ENCODE assay signal across 1 fruit fly cellular context in the genomic region with DNA sequence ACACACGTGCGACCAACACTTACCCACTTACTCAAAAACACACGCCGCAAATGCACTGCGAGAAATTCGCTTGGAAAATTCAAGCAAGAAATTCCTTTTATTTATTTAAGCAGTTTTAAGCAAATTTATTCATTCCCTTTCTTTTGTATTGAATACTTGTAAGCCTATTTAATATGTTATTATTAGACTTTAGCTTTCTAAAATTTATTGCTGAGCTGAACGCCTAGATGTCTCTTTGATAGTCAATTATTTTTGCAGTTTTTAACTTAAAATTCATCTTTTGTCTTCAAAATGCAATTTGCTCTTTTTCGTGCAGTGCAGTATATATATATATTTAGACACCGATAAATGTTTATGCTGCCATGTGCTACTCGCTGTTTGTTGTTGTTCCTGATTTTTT.
TF ChIP-seq lines count a peak whose summit lies in the region.

No protein-coding gene starts in this region.

TF ChIP-seq in whole organism, embryonic, 481 proteins besides CTCF, POLR2A, EP300 and RAD21 (continued from another document and continues in another):
- TF ChIP-seq so (GFP tag; IDR thresholded peaks at IDR 0.05; lab: Robert Waterston, UW), result peak; percentile 75; the same call in 2 of the 3 replicates
- no peak for TF ChIP-seq hbn (GFP tag; IDR thresholded peaks at IDR 0.05; lab: Robert Waterston, UW; ENCODE audit: partially characterized antibody)
- peak; percentile 47 for TF ChIP-seq Vsx1 (GFP tag; optimal IDR thresholded peaks at IDR 0.05; lab: Kevin White, UChicago)
- no peak for TF ChIP-seq Ets97D (GFP tag; optimal IDR thresholded peaks at IDR 0.05; lab: Kevin White, UChicago)
- no peak for TF ChIP-seq CG7745 (tag; optimal IDR thresholded peaks at IDR 0.05; lab: Kevin White, UChicago)
- TF ChIP-seq Lpt (GFP tag; optimal IDR thresholded peaks at IDR 0.05; lab: Kevin White, UChicago), result no peak
- no peak for TF ChIP-seq pzg (GFP tag; optimal IDR thresholded peaks at IDR 0.05; lab: Kevin White, UChicago)
- peak; percentile 33 for TF ChIP-seq eyg (GFP tag; optimal IDR thresholded peaks at IDR 0.05; lab: Kevin White, UChicago)
- no peak for TF ChIP-seq CG14860 (GFP tag; IDR thresholded peaks at IDR 0.05; lab: Robert Waterston, UW; ENCODE audit: partially characterized antibody)
- peak; percentile 59 for TF ChIP-seq CG15696 (tag; optimal IDR thresholded peaks at IDR 0.05; lab: Kevin White, UChicago)
- no peak for TF ChIP-seq ftz-f1 (GFP tag; optimal IDR thresholded peaks at IDR 0.05; lab: Kevin White, UChicago)
- TF ChIP-seq pros (GFP tag; optimal IDR thresholded peaks at IDR 0.05; lab: Kevin White, UChicago), result no peak
- TF ChIP-seq NfI (GFP tag; optimal IDR thresholded peaks at IDR 0.05; lab: Kevin White, UChicago), result peak; percentile 85
- peak; percentile 44; the same call in 1 of the 2 replicates for TF ChIP-seq ttk (GFP tag; IDR thresholded peaks at IDR 0.05; lab: Robert Waterston, UW)
- TF ChIP-seq ci (GFP tag; IDR thresholded peaks at IDR 0.05; lab: Robert Waterston, UW), result peak; percentile 56; the same call in 1 of the 3 replicates
- TF ChIP-seq Lim3 (GFP tag; IDR thresholded peaks at IDR 0.05; lab: Robert Waterston, UW), result no peak
- no peak for TF ChIP-seq CG16779 (GFP tag; IDR thresholded peaks at IDR 0.05; lab: Robert Waterston, UW)
- peak; percentile 65 for TF ChIP-seq CG6654 (GFP tag; optimal IDR thresholded peaks at IDR 0.05; lab: Kevin White, UChicago)
- TF ChIP-seq Doc3 (GFP tag; IDR thresholded peaks at IDR 0.05; lab: Robert Waterston, UW; ENCODE audit: partially characterized antibody), result no peak
- 0 out of 2 replicates have a peak, but pooled peaks have one; percentile 12 for TF ChIP-seq ro (GFP tag; IDR thresholded peaks at IDR 0.05; lab: Robert Waterston, UW)
- TF ChIP-seq prd (optimal IDR thresholded peaks at IDR 0.05; lab: Kevin White, UChicago), result no peak
- TF ChIP-seq prd (GFP tag; IDR thresholded peaks at IDR 0.05; lab: Robert Waterston, UW), result peak; percentile 65
- TF ChIP-seq CG2712 (tag; optimal IDR thresholded peaks at IDR 0.05; lab: Kevin White, UChicago), result peak; percentile 86
- no peak for TF ChIP-seq CG10959 (GFP tag; IDR thresholded peaks at IDR 0.05; lab: Robert Waterston, UW)
- TF ChIP-seq CG6813 (GFP tag; optimal IDR thresholded peaks at IDR 0.05; lab: Kevin White, UChicago), result peak; percentile 65
- TF ChIP-seq E2f2 (GFP tag; IDR thresholded peaks at IDR 0.05; lab: Robert Waterston, UW), result peak; percentile 47; the same call in 1 of the 2 replicates
- no peak for TF ChIP-seq Bgb (GFP tag; IDR thresholded peaks at IDR 0.05; lab: Robert Waterston, UW; ENCODE audit: partially characterized antibody)
- peak; percentile 42 for TF ChIP-seq CG6854 (GFP tag; optimal IDR thresholded peaks at IDR 0.05; lab: Kevin White, UChicago)
- TF ChIP-seq toy (GFP tag; IDR thresholded peaks at IDR 0.05; lab: Robert Waterston, UW), result no peak
- TF ChIP-seq gro (GFP tag; optimal IDR thresholded peaks at IDR 0.05; lab: Kevin White, UChicago), result no peak
- peak; percentile 31 for TF ChIP-seq Myb (GFP tag; optimal IDR thresholded peaks at IDR 0.05; lab: Kevin White, UChicago)
- no peak for TF ChIP-seq CG12769 (tag; optimal IDR thresholded peaks at IDR 0.05; lab: Kevin White, UChicago)
- TF ChIP-seq trem (tag; optimal IDR thresholded peaks at IDR 0.05; lab: Kevin White, UChicago), result peak; percentile 75
- TF ChIP-seq zfh1 (GFP tag; IDR thresholded peaks at IDR 0.05; lab: Robert Waterston, UW), result no peak
- peak; percentile 63; the same call in 1 of the 2 replicates for TF ChIP-seq klu (GFP tag; IDR thresholded peaks at IDR 0.05; lab: Robert Waterston, UW)
- peak; percentile 49 for TF ChIP-seq Fer2 (tag; optimal IDR thresholded peaks at IDR 0.05; lab: Kevin White, UChicago)
- TF ChIP-seq dmrt11E (tag; optimal IDR thresholded peaks at IDR 0.05; lab: Kevin White, UChicago), result peak; percentile 70
- peak; percentile 85 for TF ChIP-seq lab (GFP tag; optimal IDR thresholded peaks at IDR 0.05; lab: Kevin White, UChicago)
- peak; percentile 49 for TF ChIP-seq CG15514 (GFP tag; optimal IDR thresholded peaks at IDR 0.05; lab: Kevin White, UChicago)
- no peak for TF ChIP-seq Scr (GFP tag; IDR thresholded peaks at IDR 0.05; lab: Robert Waterston, UW; ENCODE audit: partially characterized antibody)
- no peak for TF ChIP-seq NFAT (GFP tag; IDR thresholded peaks at IDR 0.05; lab: Robert Waterston, UW)
- peak in 1 of 3 experiments; percentile 83 for TF ChIP-seq lola (GFP tag; optimal IDR thresholded peaks at IDR 0.05; lab: Kevin White, UChicago)
- peak; percentile 63 for TF ChIP-seq salm (tag; optimal IDR thresholded peaks at IDR 0.05; lab: Kevin White, UChicago)
- TF ChIP-seq B-H2 (GFP tag; optimal IDR thresholded peaks at IDR 0.05; lab: Kevin White, UChicago), result peak; percentile 42
- TF ChIP-seq CG14667 (GFP tag; IDR thresholded peaks at IDR 0.05; lab: Robert Waterston, UW), result peak; percentile 56; the same call in 1 of the 2 replicates
- TF ChIP-seq Kr (GFP tag; optimal IDR thresholded peaks at IDR 0.05; lab: Kevin White, UChicago), result no peak
- peak; percentile 54 for TF ChIP-seq vfl (GFP tag; optimal IDR thresholded peaks at IDR 0.05; lab: Kevin White, UChicago)
- TF ChIP-seq CG6272 (GFP tag; IDR thresholded peaks at IDR 0.05; lab: Robert Waterston, UW), result 0 out of 2 replicates have a peak, but pooled peaks have one; percentile 27
- no peak for TF ChIP-seq crol (GFP tag; IDR thresholded peaks at IDR 0.05; lab: Robert Waterston, UW)
- TF ChIP-seq Dll (GFP tag; IDR thresholded peaks at IDR 0.05; lab: Robert Waterston, UW; ENCODE audit: partially characterized antibody), result no peak
- no peak for TF ChIP-seq CG4360 (GFP tag; IDR thresholded peaks at IDR 0.05; lab: Robert Waterston, UW)
- TF ChIP-seq BEAF-32 (GFP tag; optimal IDR thresholded peaks at IDR 0.05; lab: Kevin White, UChicago), result no peak
- TF ChIP-seq usp (GFP tag; optimal IDR thresholded peaks at IDR 0.05; lab: Kevin White, UChicago), result no peak
- no peak for TF ChIP-seq CG8478 (optimal IDR thresholded peaks at IDR 0.05; lab: Kevin White, UChicago)
- no peak for TF ChIP-seq CG15479 (GFP tag; optimal IDR thresholded peaks at IDR 0.05; lab: Kevin White, UChicago)
- peak in 1 of 2 experiments; percentile 90 for TF ChIP-seq eve (GFP tag; optimal IDR thresholded peaks at IDR 0.05; lab: Kevin White, UChicago)
- TF ChIP-seq gt (GFP tag; IDR thresholded peaks at IDR 0.05; lab: Robert Waterston, UW), result no peak
- peak; percentile 75 for TF ChIP-seq Camta (GFP tag; optimal IDR thresholded peaks at IDR 0.05; lab: Kevin White, UChicago)
- TF ChIP-seq pfk (GFP tag; optimal IDR thresholded peaks at IDR 0.05; lab: Kevin White, UChicago), result no peak
- peak; percentile 55; the same call in 1 of the 3 replicates for TF ChIP-seq ken (GFP tag; IDR thresholded peaks at IDR 0.05; lab: Robert Waterston, UW)
- TF ChIP-seq ham (GFP tag; IDR thresholded peaks at IDR 0.05; lab: Robert Waterston, UW), result no peak
- TF ChIP-seq seq (GFP tag; IDR thresholded peaks at IDR 0.05; lab: Robert Waterston, UW), result peak; percentile 67
- peak; percentile 70 for TF ChIP-seq CG30431 (GFP tag; optimal IDR thresholded peaks at IDR 0.05; lab: Kevin White, UChicago)
- TF ChIP-seq da (GFP tag; optimal IDR thresholded peaks at IDR 0.05; lab: Kevin White, UChicago), result no peak
- TF ChIP-seq CG17829 (tag; optimal IDR thresholded peaks at IDR 0.05; lab: Kevin White, UChicago), result peak; percentile 85
- peak; percentile 87 for TF ChIP-seq bcd (GFP tag; optimal IDR thresholded peaks at IDR 0.05; lab: Kevin White, UChicago)
- TF ChIP-seq CG8944 (GFP tag; optimal IDR thresholded peaks at IDR 0.05; lab: Kevin White, UChicago), result peak; percentile 71
- TF ChIP-seq TFAM (GFP tag; optimal IDR thresholded peaks at IDR 0.05; lab: Kevin White, UChicago), result no peak
- no peak for TF ChIP-seq CG16813 (GFP tag; IDR thresholded peaks at IDR 0.05; lab: Robert Waterston, UW; ENCODE audit: partially characterized antibody)
- peak; percentile 62 for TF ChIP-seq CG12744 (GFP tag; optimal IDR thresholded peaks at IDR 0.05; lab: Kevin White, UChicago)
- peak; percentile 59 for TF ChIP-seq CG18764 (GFP tag; optimal IDR thresholded peaks at IDR 0.05; lab: Kevin White, UChicago)
- peak; percentile 27 for TF ChIP-seq Jarid2 (GFP tag; optimal IDR thresholded peaks at IDR 0.05; lab: Kevin White, UChicago)
- TF ChIP-seq Hsf (GFP tag; optimal IDR thresholded peaks at IDR 0.05; lab: Kevin White, UChicago), result peak; percentile 83
- peak; percentile 29 for TF ChIP-seq CrebB (tag; optimal IDR thresholded peaks at IDR 0.05; lab: Kevin White, UChicago)
- no peak for TF ChIP-seq ERR (GFP tag; optimal IDR thresholded peaks at IDR 0.05; lab: Kevin White, UChicago)
- peak; percentile 89 for TF ChIP-seq grau (tag; optimal IDR thresholded peaks at IDR 0.05; lab: Kevin White, UChicago)
- peak; percentile 92 for TF ChIP-seq CoRest (tag; optimal IDR thresholded peaks at IDR 0.05; lab: Kevin White, UChicago)
- peak; percentile 15 for TF ChIP-seq CG3995 (GFP tag; optimal IDR thresholded peaks at IDR 0.05; lab: Kevin White, UChicago)
- TF ChIP-seq en (GFP tag; optimal IDR thresholded peaks at IDR 0.05; lab: Kevin White, UChicago), result peak; percentile 43
- peak; percentile 67 for TF ChIP-seq CG10654 (GFP tag; optimal IDR thresholded peaks at IDR 0.05; lab: Kevin White, UChicago)
- peak; percentile 69 for TF ChIP-seq CG15601 (tag; optimal IDR thresholded peaks at IDR 0.05; lab: Kevin White, UChicago)
- TF ChIP-seq twi (tag; optimal IDR thresholded peaks at IDR 0.05; lab: Kevin White, UChicago), result peak; percentile 81
- 0 out of 3 replicates have a peak, but pooled peaks have one; percentile 34 for TF ChIP-seq CG6175 (GFP tag; IDR thresholded peaks at IDR 0.05; lab: Robert Waterston, UW)
- TF ChIP-seq Spps (tag; optimal IDR thresholded peaks at IDR 0.05; lab: Kevin White, UChicago), result peak; percentile 73
- peak; percentile 19 for TF ChIP-seq fd64A (GFP tag; optimal IDR thresholded peaks at IDR 0.05; lab: Kevin White, UChicago)
- TF ChIP-seq run (tag; optimal IDR thresholded peaks at IDR 0.05; lab: Kevin White, UChicago), result peak; percentile 61
- no peak for TF ChIP-seq CG1832 (GFP tag; optimal IDR thresholded peaks at IDR 0.05; lab: Kevin White, UChicago)
- TF ChIP-seq Sin3A (optimal IDR thresholded peaks at IDR 0.05; lab: Kevin White, UChicago), result no peak
- TF ChIP-seq danr (GFP tag; IDR thresholded peaks at IDR 0.05; lab: Robert Waterston, UW), result peak; percentile 49
- peak; percentile 55; the same call in 1 of the 2 replicates for TF ChIP-seq CG32532 (GFP tag; IDR thresholded peaks at IDR 0.05; lab: Robert Waterston, UW)
- peak; percentile 86 for TF ChIP-seq dmrt99B (tag; optimal IDR thresholded peaks at IDR 0.05; lab: Kevin White, UChicago)
- peak; percentile 88 for TF ChIP-seq CG31441 (GFP tag; IDR thresholded peaks at IDR 0.05; lab: Robert Waterston, UW)
- peak; percentile 48 for TF ChIP-seq zf30C (GFP tag; optimal IDR thresholded peaks at IDR 0.05; lab: Kevin White, UChicago)
- peak; percentile 66 for TF ChIP-seq CG12219 (GFP tag; optimal IDR thresholded peaks at IDR 0.05; lab: Kevin White, UChicago)
- TF ChIP-seq Awh (GFP tag; IDR thresholded peaks at IDR 0.05; lab: Robert Waterston, UW), result no peak
- peak; percentile 56 to 88 for TF ChIP-seq Hr51 (GFP tag; optimal IDR thresholded peaks at IDR 0.05; lab: Kevin White, UChicago)
- no peak for TF ChIP-seq lbe (GFP tag; optimal IDR thresholded peaks at IDR 0.05; lab: Kevin White, UChicago)
- TF ChIP-seq Side (GFP tag; optimal IDR thresholded peaks at IDR 0.05; lab: Kevin White, UChicago), result peak; percentile 66
- TF ChIP-seq ind (GFP tag; optimal IDR thresholded peaks at IDR 0.05; lab: Kevin White, UChicago), result peak; percentile 76
- no peak for TF ChIP-seq cas (GFP tag; IDR thresholded peaks at IDR 0.05; lab: Robert Waterston, UW)
- peak; percentile 57 for TF ChIP-seq CG4730 (GFP tag; IDR thresholded peaks at IDR 0.05; lab: Robert Waterston, UW)
- peak; percentile 37 for TF ChIP-seq abd-A (tag; optimal IDR thresholded peaks at IDR 0.05; lab: Kevin White, UChicago)
- peak; percentile 70 for TF ChIP-seq sisA (GFP tag; IDR thresholded peaks at IDR 0.05; lab: Robert Waterston, UW)
- TF ChIP-seq ewg (GFP tag; optimal IDR thresholded peaks at IDR 0.05; lab: Kevin White, UChicago), result peak; percentile 72
- no peak for TF ChIP-seq Hr39 (optimal IDR thresholded peaks at IDR 0.05; lab: Kevin White, UChicago)
- TF ChIP-seq CG7372 (GFP tag; IDR thresholded peaks at IDR 0.05; lab: Robert Waterston, UW), result peak; percentile 69
- TF ChIP-seq CG12104 (GFP tag; optimal IDR thresholded peaks at IDR 0.05; lab: Kevin White, UChicago), result peak; percentile 78
- TF ChIP-seq Chrac-16 (GFP tag; optimal IDR thresholded peaks at IDR 0.05; lab: Kevin White, UChicago), result peak; percentile 73
- peak; percentile 50 for TF ChIP-seq ssp (GFP tag; IDR thresholded peaks at IDR 0.05; lab: Robert Waterston, UW)
- peak; percentile 65 for TF ChIP-seq Mad (GFP tag; optimal IDR thresholded peaks at IDR 0.05; lab: Kevin White, UChicago)
- TF ChIP-seq Hmr (GFP tag; optimal IDR thresholded peaks at IDR 0.05; lab: Kevin White, UChicago), result peak; percentile 83
- peak; percentile 27 for TF ChIP-seq Lhr (GFP tag; optimal IDR thresholded peaks at IDR 0.05; lab: Kevin White, UChicago)
- peak; percentile 86 for TF ChIP-seq unpg (GFP tag; optimal IDR thresholded peaks at IDR 0.05; lab: Kevin White, UChicago)
- TF ChIP-seq CG32767 (GFP tag; IDR thresholded peaks at IDR 0.05; lab: Robert Waterston, UW), result peak; percentile 51; the same call in 1 of the 2 replicates
- peak; percentile 57 for TF ChIP-seq CG1647 (GFP tag; optimal IDR thresholded peaks at IDR 0.05; lab: Kevin White, UChicago)
- TF ChIP-seq Hey (tag; optimal IDR thresholded peaks at IDR 0.05; lab: Kevin White, UChicago), result peak; percentile 33
- TF ChIP-seq hkb (optimal IDR thresholded peaks at IDR 0.05; lab: Kevin White, UChicago), result no peak
- peak; percentile 78 for TF ChIP-seq hkb (GFP tag; IDR thresholded peaks at IDR 0.05; lab: Robert Waterston, UW)
- TF ChIP-seq bbx (GFP tag; IDR thresholded peaks at IDR 0.05; lab: Robert Waterston, UW; ENCODE audit: partially characterized antibody), result no peak
- peak; percentile 61 for TF ChIP-seq H2.0 (GFP tag; IDR thresholded peaks at IDR 0.05; lab: Robert Waterston, UW)
- TF ChIP-seq pho (GFP tag; optimal IDR thresholded peaks at IDR 0.05; lab: Kevin White, UChicago), result peak; percentile 54
- peak in 1 of 2 experiments; percentile 46 for TF ChIP-seq Hr78 (GFP tag; optimal IDR thresholded peaks at IDR 0.05; lab: Kevin White, UChicago)
- peak; percentile 69 for TF ChIP-seq shn (GFP tag; optimal IDR thresholded peaks at IDR 0.05; lab: Kevin White, UChicago)
- peak; percentile 64; the same call in 2 of the 3 replicates for TF ChIP-seq CG7357 (GFP tag; IDR thresholded peaks at IDR 0.05; lab: Robert Waterston, UW)
- peak; percentile 40; the same call in 1 of the 2 replicates for TF ChIP-seq Rx (GFP tag; IDR thresholded peaks at IDR 0.05; lab: Robert Waterston, UW)
